Fruit fly (Drosophila melanogaster) whole organism, embryonic: ENCODE measurements around the gene Rh5.
A peak's percentile ranks its signal among the peaks of the same experiment; 100 is the strongest.

Experiments
- Ada2b ChIP-seq: fragments of 200-800 bp; sonication (Bioruptor generic); IDR thresholded peaks from 2 replicates; pipeline ENCODE4 v1.3.6; 2022; ENCODE audit warnings: missing biosample characterization, missing genetic modification characterization
- Atf6 ChIP-seq: fragments of 200-800 bp; sonication (Bioruptor generic); IDR thresholded peaks from 2 replicates; pipeline ENCODE4 v1.3.6; 2022; ENCODE audit warnings: missing biosample characterization, missing genetic modification characterization
- BtbVII ChIP-seq: fragments of 200-800 bp; sonication (Bioruptor generic); optimal IDR thresholded peaks from 3 replicates; lab custom pipeline; 2017; ENCODE audit warnings: missing biosample characterization, mild to moderate bottlenecking, missing genetic modification characterization
- CG10654 ChIP-seq: fragments of 200-800 bp; sonication (Bioruptor generic); optimal IDR thresholded peaks from 2 replicates; lab custom pipeline; 2016; ENCODE audit warnings: missing biosample characterization, missing genetic modification characterization
- CG11695 ChIP-seq: fragments of 200-800 bp; sonication (Bioruptor generic); IDR thresholded peaks from 3 replicates; pipeline ENCODE4 v1.3.6; 2022; ENCODE audit warnings: missing biosample characterization, missing genetic modification characterization
- CG12071 ChIP-seq: fragments of 200-800 bp; sonication (Bioruptor generic); optimal IDR thresholded peaks from 3 replicates; lab custom pipeline; 2018; ENCODE audit warnings: missing biosample characterization, mild to moderate bottlenecking, missing genetic modification characterization
- CG12659 ChIP-seq: fragments of 200-800 bp; sonication (Bioruptor generic); optimal IDR thresholded peaks from 3 replicates; lab custom pipeline; 2017; ENCODE audit warnings: mild to moderate bottlenecking, missing biosample characterization, missing genetic modification reagents, missing genetic modification characterization
- CG13424 ChIP-seq: fragments of 200-800 bp; sonication (Bioruptor generic); optimal IDR thresholded peaks from 2 replicates; lab custom pipeline; 2019; ENCODE audit warnings: missing biosample characterization, mild to moderate bottlenecking, missing genetic modification characterization, moderate library complexity
- CG13775 ChIP-seq: fragments of 200-800 bp; sonication (Bioruptor generic); optimal IDR thresholded peaks from 3 replicates; lab custom pipeline; 2017; ENCODE audit warnings: missing biosample characterization, mild to moderate bottlenecking, missing genetic modification characterization
- CG14441 ChIP-seq: fragments of 200-800 bp; sonication (Bioruptor generic); IDR thresholded peaks from 2 replicates; pipeline ENCODE4 v1.3.6; 2022; ENCODE audit warnings: missing biosample characterization, missing genetic modification characterization
- CG14860 ChIP-seq: fragments of 200-800 bp; sonication (Bioruptor generic); IDR thresholded peaks from 3 replicates; pipeline ENCODE4 v1.3.6; 2022; ENCODE audit warnings: missing biosample characterization, missing genetic modification characterization; ENCODE audit not compliant: partially characterized antibody
- CG15479 ChIP-seq: fragments of 200-800 bp; sonication (Bioruptor generic); optimal IDR thresholded peaks from 3 replicates; lab custom pipeline; 2019; ENCODE audit warnings: missing biosample characterization, mild to moderate bottlenecking, missing genetic modification characterization, moderate library complexity
- CG15696 ChIP-seq: fragments of 200-800 bp; sonication (Bioruptor generic); optimal IDR thresholded peaks from 2 replicates; lab custom pipeline; 2019; ENCODE audit warnings: missing biosample characterization, mild to moderate bottlenecking, missing genetic modification characterization, moderate library complexity
- CG16813 ChIP-seq: fragments of 200-800 bp; sonication (Bioruptor generic); IDR thresholded peaks from 3 replicates; pipeline ENCODE4 v1.3.6; 2022; ENCODE audit warnings: missing biosample characterization, missing genetic modification characterization; ENCODE audit not compliant: partially characterized antibody
- CG1832 ChIP-seq: fragments of 200-800 bp; sonication (Bioruptor generic); optimal IDR thresholded peaks from 2 replicates; lab custom pipeline; 2017; ENCODE audit warnings: missing biosample characterization, mild to moderate bottlenecking, missing genetic modification characterization, inconsistent platforms
- CG2120 ChIP-seq: fragments of 200-800 bp; sonication (Bioruptor generic); optimal IDR thresholded peaks from 3 replicates; lab custom pipeline; 2016; ENCODE audit warnings: missing biosample characterization, missing genetic modification characterization
- CG2889 ChIP-seq: fragments of 200-800 bp; sonication (Bioruptor generic); IDR thresholded peaks from 3 replicates; pipeline ENCODE4 v1.3.6; 2022; ENCODE audit warnings: missing biosample characterization, missing genetic modification characterization
- CG31365 ChIP-seq: fragments of 200-800 bp; sonication (Bioruptor generic); optimal IDR thresholded peaks from 2 replicates; lab custom pipeline; 2018; ENCODE audit warnings: missing biosample characterization, mild to moderate bottlenecking, missing genetic modification characterization
- CG32767 ChIP-seq: fragments of 200-800 bp; sonication (Bioruptor generic); IDR thresholded peaks from 2 replicates; pipeline ENCODE4 v1.3.6; 2022; ENCODE audit warnings: missing biosample characterization, missing genetic modification characterization
- CG3726 ChIP-seq: fragments of 200-800 bp; sonication (Bioruptor generic); IDR thresholded peaks from 3 replicates; pipeline ENCODE4, ENCODE4 v1.3.6; 2022; ENCODE audit warnings: missing biosample characterization, missing genetic modification characterization
- CG4328 ChIP-seq: fragments of 200-800 bp; sonication (Bioruptor generic); optimal IDR thresholded peaks from 3 replicates; lab custom pipeline; 2017; ENCODE audit warnings: missing biosample characterization, missing genetic modification reagents, missing genetic modification characterization
- CG4424 ChIP-seq: fragments of 200-800 bp; sonication (Bioruptor generic); optimal IDR thresholded peaks from 3 replicates; lab custom pipeline; 2016; ENCODE audit warnings: missing biosample characterization, missing genetic modification characterization
- CG8290 ChIP-seq, 3 experiments: fragments of 200-800 bp; sonication (Bioruptor generic); optimal IDR thresholded peaks; 2 replicates each; lab custom pipeline; 2016 to 2019; ENCODE audit warnings: missing biosample characterization in 3 of 3, missing genetic modification characterization in 3 of 3, mild to moderate bottlenecking in 2 of 3, moderate library complexity in 1 of 3
- CG9437 ChIP-seq: fragments of 200-800 bp; sonication (Bioruptor generic); optimal IDR thresholded peaks from 2 replicates; lab custom pipeline; 2018; ENCODE audit warnings: missing biosample characterization, mild to moderate bottlenecking, missing genetic modification characterization
- CoRest ChIP-seq: fragments of 200-800 bp; sonication (Bioruptor generic); optimal IDR thresholded peaks from 3 replicates; lab custom pipeline; 2018; ENCODE audit warnings: missing biosample characterization, mild to moderate bottlenecking, missing genetic modification characterization, moderate library complexity
- CrebB ChIP-seq: fragments of 200-800 bp; sonication (Bioruptor generic); optimal IDR thresholded peaks from 3 replicates; lab custom pipeline; 2018; ENCODE audit warnings: missing biosample characterization, mild to moderate bottlenecking, missing genetic modification characterization
- Dip2 ChIP-seq: fragments of 200-800 bp; sonication (Bioruptor generic); IDR thresholded peaks from 2 replicates; pipeline ENCODE4 v1.3.6; 2022; ENCODE audit warnings: missing biosample characterization, missing genetic modification characterization
- Ets65A ChIP-seq: fragments of 200-800 bp; sonication (Bioruptor generic); peaks from one replicate; lab custom pipeline; 2016; ENCODE audit warnings: missing biosample characterization, missing genetic modification characterization
- Gsc ChIP-seq: fragments of 200-800 bp; sonication (Bioruptor generic); IDR thresholded peaks from 2 replicates; pipeline ENCODE4 v1.3.6; 2022; ENCODE audit warnings: missing biosample characterization, missing genetic modification characterization
- HLH3B ChIP-seq: fragments of 200-800 bp; sonication (Bioruptor generic); IDR thresholded peaks from 2 replicates; pipeline ENCODE4 v1.3.6; 2022; ENCODE audit warnings: missing biosample characterization, missing genetic modification characterization
- Hmx ChIP-seq: fragments of 200-800 bp; sonication (Bioruptor generic); optimal IDR thresholded peaks from 2 replicates; lab custom pipeline; 2016; ENCODE audit warnings: missing biosample characterization, missing genetic modification characterization
- Meics ChIP-seq: fragments of 200-800 bp; sonication (Bioruptor generic); optimal IDR thresholded peaks from 2 replicates; lab custom pipeline; 2017; ENCODE audit warnings: missing biosample characterization, mild to moderate bottlenecking, missing genetic modification characterization
- Ravus ChIP-seq: fragments of 200-800 bp; sonication (Bioruptor generic); IDR thresholded peaks from 2 replicates; pipeline ENCODE4 v1.3.6; 2022; ENCODE audit warnings: missing biosample characterization, missing genetic modification characterization
- Rfx ChIP-seq: fragments of 200-800 bp; sonication (Bioruptor generic); IDR thresholded peaks from 2 replicates; pipeline ENCODE4 v1.3.6; 2022; ENCODE audit warnings: missing biosample characterization, missing genetic modification characterization
- Ssrp ChIP-seq: fragments of 200-800 bp; sonication (Bioruptor generic); optimal IDR thresholded peaks from 2 replicates; lab custom pipeline; 2018; ENCODE audit warnings: missing biosample characterization, mild to moderate bottlenecking, missing genetic modification characterization, moderate library complexity
- ap ChIP-seq: fragments of 200-800 bp; sonication (Bioruptor generic); IDR thresholded peaks from 2 replicates; pipeline ENCODE4 v1.3.6; 2022; ENCODE audit warnings: missing biosample characterization, missing genetic modification characterization
- ara ChIP-seq: fragments of 200-800 bp; sonication (Bioruptor generic); IDR thresholded peaks from 2 replicates; pipeline ENCODE4 v1.3.6; 2022; ENCODE audit warnings: missing biosample characterization, missing genetic modification characterization
- ato ChIP-seq: fragments of 200-800 bp; sonication (Bioruptor generic); IDR thresholded peaks from 2 replicates; pipeline ENCODE4 v1.3.6; 2022; ENCODE audit warnings: missing biosample characterization, missing genetic modification characterization; ENCODE audit not compliant: partially characterized antibody
- cas ChIP-seq: fragments of 200-800 bp; sonication (Bioruptor generic); IDR thresholded peaks from 2 replicates; pipeline ENCODE4 v1.3.6; 2022; ENCODE audit warnings: missing biosample characterization, missing genetic modification characterization
- cg ChIP-seq: fragments of 200-800 bp; sonication (Bioruptor generic); optimal IDR thresholded peaks from 3 replicates; lab custom pipeline; 2019; ENCODE audit warnings: missing biosample characterization, mild to moderate bottlenecking, missing genetic modification characterization, moderate library complexity
- ewg ChIP-seq: fragments of 200-800 bp; sonication (Bioruptor generic); optimal IDR thresholded peaks from 3 replicates; lab custom pipeline; 2017; ENCODE audit warnings: mild to moderate bottlenecking, missing biosample characterization, missing genetic modification reagents, missing genetic modification characterization
- gce ChIP-seq: fragments of 200-800 bp; sonication (Bioruptor generic); IDR thresholded peaks from 3 replicates; pipeline ENCODE4 v1.3.6; 2022; ENCODE audit warnings: missing biosample characterization, missing genetic modification characterization
- grau ChIP-seq: fragments of 200-800 bp; optimal IDR thresholded peaks from 3 replicates; lab custom pipeline; 2019; ENCODE audit warnings: missing biosample characterization, mild to moderate bottlenecking, missing genetic modification characterization, moderate library complexity
- grn ChIP-seq: fragments of 200-800 bp; sonication (Bioruptor generic); optimal IDR thresholded peaks from 3 replicates; lab custom pipeline; 2017; ENCODE audit warnings: missing biosample characterization, missing genetic modification characterization
- gsb ChIP-seq: fragments of 200-800 bp; sonication (Bioruptor generic); IDR thresholded peaks from 2 replicates; pipeline ENCODE4 v1.3.6; 2022; ENCODE audit warnings: missing biosample characterization, missing genetic modification characterization
- pfk ChIP-seq: fragments of 200-800 bp; sonication (Bioruptor generic); optimal IDR thresholded peaks from 2 replicates; lab custom pipeline; 2018; ENCODE audit warnings: missing biosample characterization, mild to moderate bottlenecking, missing genetic modification characterization, moderate library complexity
- phol ChIP-seq: fragments of 200-800 bp; sonication (Bioruptor generic); optimal IDR thresholded peaks from 3 replicates; lab custom pipeline; 2018; ENCODE audit warnings: missing biosample characterization, mild to moderate bottlenecking, missing genetic modification characterization, moderate library complexity
- repo ChIP-seq: fragments of 200-800 bp; sonication (Bioruptor generic); optimal IDR thresholded peaks from 2 replicates; lab custom pipeline; 2016; ENCODE audit warnings: missing biosample characterization, missing genetic modification characterization
- shn ChIP-seq: fragments of 200-800 bp; sonication (Bioruptor generic); optimal IDR thresholded peaks from 3 replicates; lab custom pipeline; 2016; ENCODE audit warnings: missing biosample characterization, missing genetic modification characterization
- tll ChIP-seq, 2 experiments: fragments of 200-800 bp in 1 of 2; fragments of >200 bp in 1 of 2; sonication (Bioruptor generic) in 1 of 2; optimal IDR thresholded peaks; 2 replicates each; lab custom pipeline; 2017 to 2019; ENCODE audit warnings: missing biosample characterization in 2 of 2, missing genetic modification characterization in 2 of 2, mild to moderate bottlenecking in 1 of 2, moderate library complexity in 1 of 2
- zfh2 ChIP-seq: fragments of 200-800 bp; sonication (Bioruptor generic); optimal IDR thresholded peaks from 2 replicates; lab custom pipeline; 2016; ENCODE audit warnings: missing biosample characterization, missing genetic modification characterization

Gene Rh5

DNA sequence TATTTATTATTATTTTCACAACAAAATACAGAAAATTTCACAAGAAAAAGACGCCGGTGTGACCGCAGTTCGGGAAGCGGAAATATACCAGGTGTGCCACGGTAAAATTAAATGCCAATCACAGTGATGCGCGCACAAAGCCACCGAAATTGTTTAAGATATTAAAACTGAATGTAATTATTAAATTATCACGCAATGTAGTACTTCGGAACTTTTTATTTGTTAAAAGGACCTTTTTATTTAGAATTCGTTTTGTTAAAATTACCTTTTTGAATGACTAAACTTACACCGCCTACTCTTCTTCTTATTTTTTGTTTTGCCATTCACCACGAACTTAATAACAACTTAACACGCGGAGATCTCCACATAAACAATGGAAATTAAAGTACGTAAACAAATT lies 20.0 kb upstream of the Rh5 start, which contains the start of the genes CG6686 and CG34163 (continued):
- TF ChIP-seq CG4424 (GFP tag; lab: Kevin White, UChicago) (peak; percentile 25), Ssrp (tag; lab: Kevin White, UChicago) (no peak), CG1832 (GFP tag; lab: Kevin White, UChicago) (no peak), CG15479 (GFP tag; lab: Kevin White, UChicago) (no peak), Hmx (peak; percentile 29), shn (GFP tag; lab: Kevin White, UChicago) (no peak), CG14441 (GFP tag; lab: Robert Waterston, UW) (peak; percentile 41; the same call in 1 of the 2 replicates), CG11695 (GFP tag; lab: Robert Waterston, UW) (no peak), CrebB (no peak), CG14860 (no peak), CG13424 (peak; percentile 23), repo (GFP tag; lab: Kevin White, UChicago) (no peak), Atf6 (GFP tag; lab: Robert Waterston, UW) (no peak), cas (GFP tag; lab: Robert Waterston, UW) (no peak), Ravus (GFP tag; lab: Robert Waterston, UW) (no peak), Rfx (GFP tag; lab: Robert Waterston, UW) (no peak), Ets65A (peak; percentile 91), CG2120 (GFP tag; lab: Kevin White, UChicago) (peak; percentile 76), CG4328 (GFP tag; lab: Kevin White, UChicago) (peak; percentile 29), CG2889 (GFP tag; lab: Robert Waterston, UW) (no peak), CG31365 (tag; lab: Kevin White, UChicago) (no peak), CG12071 (no peak), ato (GFP tag; lab: Robert Waterston, UW) (no peak), zfh2 (peak; percentile 67), CG10654 (GFP tag; lab: Kevin White, UChicago) (no peak), CG8290 (GFP tag; optimal IDR thresholded peaks at IDR 0.05; lab: Kevin White, UChicago) (no peak), CG8290 (tag; optimal IDR thresholded peaks at IDR 0.05; lab: Kevin White, UChicago) (no peak), gce (no peak), grn (GFP tag; lab: Kevin White, UChicago) (no peak), CG13775 (GFP tag; lab: Kevin White, UChicago) (peak; percentile 42), CoRest (peak; percentile 62), ap (GFP tag; lab: Robert Waterston, UW) (no peak), Meics (GFP tag; lab: Kevin White, UChicago) (peak; percentile 47), cg (GFP tag; lab: Kevin White, UChicago) (no peak), CG15696 (no peak), CG12659 (GFP tag; lab: Kevin White, UChicago) (peak; percentile 68), BtbVII (GFP tag; lab: Kevin White, UChicago) (no peak), gsb (GFP tag; lab: Robert Waterston, UW) (no peak), Gsc (no peak), pfk (GFP tag; lab: Kevin White, UChicago) (no peak), CG16813 (GFP tag; lab: Robert Waterston, UW) (no peak), CG3726 (GFP tag; lab: Robert Waterston, UW) (no peak), CG9437 (GFP tag; lab: Kevin White, UChicago) (peak; percentile 61), CG32767 (GFP tag; lab: Robert Waterston, UW) (no peak), grau (tag; lab: Kevin White, UChicago) (peak; percentile 33), Dip2 (no peak), ara (GFP tag; lab: Robert Waterston, UW) (peak; percentile 34; the same call in 1 of the 2 replicates), Ada2b (GFP tag; lab: Robert Waterston, UW) (peak; percentile 26; the same call in 1 of the 2 replicates), phol (tag; lab: Kevin White, UChicago) (peak; percentile 68), ewg (GFP tag; lab: Kevin White, UChicago) (no peak), tll (GFP tag; optimal IDR thresholded peaks at IDR 0.05; lab: Kevin White, UChicago) (no peak), HLH3B (GFP tag; lab: Robert Waterston, UW) (no peak)
